Fruit fly (Drosophila melanogaster): ENCODE results near the gene CG14835.

DNA sequence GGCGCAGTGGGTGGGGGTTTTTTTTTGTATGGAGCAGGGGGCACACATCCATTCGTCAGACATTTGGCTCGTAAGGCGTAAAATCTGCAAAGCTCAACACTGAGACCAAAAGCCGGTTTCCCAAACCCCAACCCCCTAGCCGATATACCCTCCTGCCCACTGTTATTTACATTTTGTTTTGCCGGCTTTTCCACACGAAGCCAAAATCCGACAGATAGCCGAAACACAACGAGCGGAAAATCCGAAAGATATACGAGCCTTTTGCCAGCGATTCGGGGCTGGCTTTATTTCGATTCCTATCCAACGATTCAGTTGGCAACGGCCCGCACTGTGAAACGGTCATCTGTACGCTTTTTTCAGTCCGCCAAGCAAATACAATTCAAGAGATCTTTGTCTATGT is 13.7 kb downstream of the CG14835 start, which contains the start of gene CG42458:
- TF ChIP-seq acj6 (GFP tag; optimal IDR thresholded peaks at IDR 0.05) (no peak), CG3032 (tag; optimal IDR thresholded peaks at IDR 0.05) (no peak), Sox15 (GFP tag; optimal IDR thresholded peaks at IDR 0.05) (no peak), Blimp-1 (GFP tag; optimal IDR thresholded peaks at IDR 0.05) (no peak), CG10669 (GFP tag; optimal IDR thresholded peaks at IDR 0.05) (no peak), CG3919 (GFP tag; optimal IDR thresholded peaks at IDR 0.05) (no peak), CG11294 (GFP tag; IDR thresholded peaks at IDR 0.05) (no peak), topi (GFP tag; optimal IDR thresholded peaks at IDR 0.05) (no peak), net (GFP tag; optimal IDR thresholded peaks at IDR 0.05) (no peak), CG6792 (GFP tag; optimal IDR thresholded peaks at IDR 0.05) (no peak), spab (GFP tag; optimal IDR thresholded peaks at IDR 0.05) (no peak), Sox14 (GFP tag; optimal IDR thresholded peaks at IDR 0.05) (no peak), Hr39 (GFP tag; optimal IDR thresholded peaks at IDR 0.05) (no peak), CG7368 (GFP tag; optimal IDR thresholded peaks at IDR 0.05) (no peak)

Data from whole organism, prepupa.